Worm (Caenorhabditis elegans) whole organism, L1 larva: ENCODE measurements around the gene srh-112.

Source experiments
- C04F5.9 ChIP-seq: sonication (generic microtip); optimal IDR thresholded peaks from 2 replicates; lab custom pipeline; 2016; ENCODE audit warnings: missing genetic modification characterization, missing compliant biosample characterization
- C16A3.4 ChIP-seq: fragments of 150-350 bp; optimal IDR thresholded peaks from 2 replicates; lab custom pipeline; 2014; ENCODE audit warnings: missing biosample characterization, missing genetic modification characterization
- F16B12.6 ChIP-seq: fragments of 150-350 bp; optimal IDR thresholded peaks from 2 replicates; lab custom pipeline; 2014; ENCODE audit warnings: missing biosample characterization, missing genetic modification characterization
- alr-1 ChIP-seq: fragments of 200-800 bp; sonication (Bioruptor generic); optimal IDR thresholded peaks from 2 replicates; lab custom pipeline; 2018; ENCODE audit warnings: borderline replicate concordance, mild to moderate bottlenecking, missing genetic modification characterization, missing compliant biosample characterization
- blmp-1 ChIP-seq: fragments of 150-350 bp; optimal IDR thresholded peaks from 2 replicates; lab custom pipeline; 2014; ENCODE audit warnings: missing biosample characterization, missing genetic modification characterization
- ceh-63 ChIP-seq: fragments of 200-800 bp; sonication (Bioruptor generic); optimal IDR thresholded peaks from 2 replicates; lab custom pipeline; 2018; ENCODE audit warnings: mild to moderate bottlenecking, missing genetic modification characterization, missing compliant biosample characterization
- ceh-88 ChIP-seq: fragments of 200-800 bp; sonication (Bioruptor generic); IDR thresholded peaks from 2 replicates; pipeline ENCODE4 v1.3.6; 2022; ENCODE audit warnings: missing genetic modification characterization, missing compliant biosample characterization
- ces-1 ChIP-seq: fragments of 150-350 bp; optimal IDR thresholded peaks from 2 replicates; lab custom pipeline; 2014; ENCODE audit warnings: missing biosample characterization, missing genetic modification reagents, missing genetic modification characterization
- dpl-1 ChIP-seq, 3 experiments: fragments of 150-350 bp in 2 of 3; sonication (generic microtip) in 1 of 3; optimal IDR thresholded peaks; 2 replicates each; lab custom pipeline; 2014 to 2017; ENCODE audit warnings: missing biosample characterization in 3 of 3, missing genetic modification characterization in 3 of 3, missing genetic modification reagents in 3 of 3
- efl-3 ChIP-seq: fragments of 200-800 bp; sonication (Bioruptor generic); optimal IDR thresholded peaks from 2 replicates; lab custom pipeline; 2018; ENCODE audit warnings: mild to moderate bottlenecking, missing genetic modification characterization, missing compliant biosample characterization
- elt-3 ChIP-seq, 6 experiments: fragments of 150-350 bp in 1 of 6; sonication (generic microtip); optimal IDR thresholded peaks; 2 replicates each; lab custom pipeline; 2017 to 2018; ENCODE audit warnings: missing biosample characterization in 6 of 6, missing genetic modification characterization in 6 of 6, inconsistent platforms in 1 of 6
- fkh-10 ChIP-seq: sonication (generic microtip); optimal IDR thresholded peaks from 2 replicates; lab custom pipeline; 2017; ENCODE audit warnings: missing biosample characterization, missing genetic modification reagents, missing genetic modification characterization
- fkh-8 ChIP-seq: sonication (generic microtip); optimal IDR thresholded peaks from 2 replicates; lab custom pipeline; 2016; ENCODE audit warnings: mild to moderate bottlenecking, missing genetic modification characterization, missing compliant biosample characterization
- fos-1 ChIP-seq: fragments of 150-350 bp; optimal IDR thresholded peaks from 2 replicates; lab custom pipeline; 2014; ENCODE audit warnings: missing biosample characterization, missing genetic modification characterization
- hlh-4 ChIP-seq: sonication (generic microtip); optimal IDR thresholded peaks from 2 replicates; lab custom pipeline; 2016; ENCODE audit warnings: mild to moderate bottlenecking, missing genetic modification characterization, missing compliant biosample characterization
- hpl-2 ChIP-seq: fragments of 150-350 bp; optimal IDR thresholded peaks from 2 replicates; lab custom pipeline; 2014; ENCODE audit warnings: missing biosample characterization, missing genetic modification reagents, missing genetic modification characterization
- lin-13 ChIP-seq: fragments of 150-350 bp; optimal IDR thresholded peaks from 2 replicates; lab custom pipeline; 2014; ENCODE audit warnings: missing biosample characterization, missing genetic modification reagents, missing genetic modification characterization
- lin-14 ChIP-seq: fragments of 200-800 bp; sonication (Bioruptor generic); optimal IDR thresholded peaks from 2 replicates; lab custom pipeline; 2018; ENCODE audit warnings: mild to moderate bottlenecking, missing genetic modification characterization, moderate library complexity, missing compliant biosample characterization
- lin-39 ChIP-seq: fragments of 150-350 bp; optimal IDR thresholded peaks from 2 replicates; lab custom pipeline; 2014; ENCODE audit warnings: missing biosample characterization, missing genetic modification reagents, missing genetic modification characterization
- lir-3 ChIP-seq: sonication (generic microtip); optimal IDR thresholded peaks from 2 replicates; lab custom pipeline; 2016; ENCODE audit warnings: mild to moderate bottlenecking, missing genetic modification characterization, moderate library complexity, missing compliant biosample characterization; ENCODE audit not compliant: poor library complexity
- lsy-2 ChIP-seq, 2 experiments: fragments of 150-350 bp; optimal IDR thresholded peaks; 2 replicates each; lab custom pipeline; 2014; ENCODE audit warnings: missing biosample characterization in 2 of 2, missing genetic modification characterization in 2 of 2
- mab-9 ChIP-seq: fragments of 200-800 bp; sonication (Bioruptor generic); IDR thresholded peaks from 2 replicates; pipeline ENCODE4 v1.3.6; 2022; ENCODE audit warnings: missing genetic modification reagents, missing genetic modification characterization, missing compliant biosample characterization
- nhr-11 ChIP-seq: fragments of 150-350 bp; optimal IDR thresholded peaks from 2 replicates; lab custom pipeline; 2014; ENCODE audit warnings: missing biosample characterization, missing genetic modification characterization
- nhr-28 ChIP-seq: fragments of 150-350 bp; optimal IDR thresholded peaks from 2 replicates; lab custom pipeline; 2014; ENCODE audit warnings: missing biosample characterization, missing genetic modification characterization
- nhr-47 ChIP-seq: sonication (generic microtip); optimal IDR thresholded peaks from 2 replicates; lab custom pipeline; 2016; ENCODE audit warnings: mild to moderate bottlenecking, missing genetic modification characterization, moderate library complexity, missing compliant biosample characterization
- nhr-71 ChIP-seq: sonication (generic microtip); optimal IDR thresholded peaks from 2 replicates; lab custom pipeline; 2016; ENCODE audit warnings: mild to moderate bottlenecking, missing genetic modification characterization, moderate library complexity, missing compliant biosample characterization
- nhr-77 ChIP-seq: fragments of 150-350 bp; optimal IDR thresholded peaks from 2 replicates; lab custom pipeline; 2014; ENCODE audit warnings: missing biosample characterization, missing genetic modification characterization
- nhr-85 ChIP-seq: sonication (generic microtip); peaks from one replicate; lab custom pipeline; 2016; ENCODE audit warnings: missing genetic modification characterization, inconsistent platforms, missing compliant biosample characterization
- pqm-1 ChIP-seq: sonication (generic microtip); optimal IDR thresholded peaks from 3 replicates; lab custom pipeline; 2017; ENCODE audit warnings: missing biosample characterization, missing genetic modification characterization
- skn-1 ChIP-seq: fragments of 150-350 bp; optimal IDR thresholded peaks from 2 replicates; lab custom pipeline; 2014; ENCODE audit warnings: missing biosample characterization, missing genetic modification characterization
- sox-4 ChIP-seq: sonication (generic microtip); optimal IDR thresholded peaks from 2 replicates; lab custom pipeline; 2016; ENCODE audit warnings: missing genetic modification characterization, missing compliant biosample characterization
- tbx-2 ChIP-seq: sonication (generic microtip); optimal IDR thresholded peaks from 2 replicates; lab custom pipeline; 2016; ENCODE audit warnings: missing genetic modification characterization, missing compliant biosample characterization
- tlp-1 ChIP-seq: fragments of 150-350 bp; optimal IDR thresholded peaks from 2 replicates; lab custom pipeline; 2014; ENCODE audit warnings: missing biosample characterization, missing genetic modification characterization
- unc-130 ChIP-seq: fragments of 150-350 bp; optimal IDR thresholded peaks from 2 replicates; lab custom pipeline; 2017; ENCODE audit warnings: missing biosample characterization, missing genetic modification characterization, inconsistent platforms
- unc-30 ChIP-seq: sonication (generic microtip); optimal IDR thresholded peaks from 2 replicates; lab custom pipeline; 2017; ENCODE audit warnings: missing biosample characterization, missing genetic modification characterization
- unc-98 ChIP-seq: fragments of 200-800 bp; sonication (Bioruptor generic); IDR thresholded peaks from 2 replicates; pipeline ENCODE4 v1.3.6; 2022; ENCODE audit warnings: missing genetic modification characterization, missing compliant biosample characterization
- xbp-1 ChIP-seq: sonication (generic microtip); optimal IDR thresholded peaks from 2 replicates; lab custom pipeline; 2016; ENCODE audit warnings: missing genetic modification characterization, missing compliant biosample characterization

The srh-112 gene

ce11 chrV:17212743-17213142, 13.3 kb downstream of the srh-112 start, which contains the start of gene srh-113:
TSS of gene srh-113 (plus strand) at chrV:17213043.
- TF ChIP-seq xbp-1 (tag; lab: Kevin White, UChicago) = no peak
- no peak for TF ChIP-seq ces-1 (GFP tag; lab: Kevin White, UChicago)
- no peak for TF ChIP-seq efl-3
- TF ChIP-seq F16B12.6 (tag; lab: Kevin White, UChicago) = no peak
- no peak for TF ChIP-seq nhr-28 (tag; lab: Kevin White, UChicago)
- TF ChIP-seq nhr-77 (tag; lab: Kevin White, UChicago) = no peak
- TF ChIP-seq hpl-2 (GFP tag; lab: Kevin White, UChicago) = no peak
- no peak for TF ChIP-seq nhr-11 (tag; lab: Kevin White, UChicago)
- TF ChIP-seq lir-3 (tag; lab: Kevin White, UChicago) = no peak

ce11 chrV:17211989-17212731, 13.9 kb downstream of the srh-112 start, which contains the start of gene srh-236:
TSS of gene srh-236 (minus strand) at chrV:17212039.
- TF ChIP-seq fos-1 = no peak
- no peak for TF ChIP-seq nhr-85 (tag; lab: Kevin White, UChicago)
- no peak for TF ChIP-seq elt-3 (tag; optimal IDR thresholded peaks at IDR 0.05; lab: Kevin White, UChicago)
- no peak for TF ChIP-seq lin-14 (GFP tag; lab: Kevin White, UChicago)
- TF ChIP-seq unc-98 = no peak
- no peak for TF ChIP-seq dpl-1 (GFP tag; optimal IDR thresholded peaks at IDR 0.05; lab: Kevin White, UChicago)
- TF ChIP-seq mab-9 (GFP tag; lab: Robert Waterston, UW) = no peak
- TF ChIP-seq tbx-2 = no peak

ce11 chrV:17208045-17208444, 18.0 kb downstream of the srh-112 start, which contains the start of gene Y68A4A.13:
TSS of gene Y68A4A.13 (minus strand) at chrV:17208145.
- TF ChIP-seq C04F5.9 (no peak), tlp-1 (tag; lab: Kevin White, UChicago) (no peak), skn-1 (tag; lab: Kevin White, UChicago) (no peak), alr-1 (tag; lab: Kevin White, UChicago) (no peak), C16A3.4 (no peak), nhr-77 (tag; lab: Kevin White, UChicago) (no peak), lin-13 (GFP tag; lab: Kevin White, UChicago) (no peak), ceh-88 (no peak), nhr-47 (no peak), elt-3 (tag; optimal IDR thresholded peaks at IDR 0.05; lab: Kevin White, UChicago) (no peak), fkh-10 (GFP tag; lab: Kevin White, UChicago) (no peak), lsy-2 (tag; optimal IDR thresholded peaks at IDR 0.05; lab: Kevin White, UChicago) (no peak), nhr-85 (tag; lab: Kevin White, UChicago) (no peak), sox-4 (no peak), unc-130 (tag; lab: Kevin White, UChicago) (no peak), efl-3 (no peak), fkh-8 (tag; lab: Kevin White, UChicago) (no peak), hlh-4 (no peak), lin-39 (tag; lab: Kevin White, UChicago) (no peak), pqm-1 (no peak)

- TF ChIP-seq ceh-63 (no peak), blmp-1 (tag; lab: Kevin White, UChicago) (no peak), ceh-88 (no peak), nhr-71 (tag; lab: Kevin White, UChicago) (no peak), unc-30 (tag; lab: Kevin White, UChicago) (no peak)
These were observed 19.6 kb downstream of the srh-112 start for ce11 chrV:17206469-17206868.
